Worm (Caenorhabditis elegans) whole organism, L1 larva: ENCODE measurements around the gene mlh-1.
A peak's percentile ranks its signal among the peaks of the same experiment; 100 is the strongest.

ENCODE experiments used
- C16A3.4 ChIP-seq: fragments of 150-350 bp; optimal IDR thresholded peaks from 2 replicates; lab custom pipeline; 2014; ENCODE audit warnings: missing biosample characterization, missing genetic modification characterization
- C34B4.2 ChIP-seq: sonication (generic microtip); optimal IDR thresholded peaks from 2 replicates; lab custom pipeline; 2017; ENCODE audit warnings: mild to moderate bottlenecking, missing genetic modification characterization, missing compliant biosample characterization
- Y116A8C.19 ChIP-seq: sonication (generic microtip); optimal IDR thresholded peaks from 2 replicates; lab custom pipeline; 2016; ENCODE audit warnings: missing compliant biosample characterization, missing genetic modification characterization, borderline replicate concordance
- aha-1 ChIP-seq: fragments of 150-350 bp; optimal IDR thresholded peaks from 2 replicates; lab custom pipeline; 2014; ENCODE audit warnings: missing biosample characterization, missing genetic modification characterization
- aly-2 ChIP-seq: fragments of 150-350 bp; optimal IDR thresholded peaks from 2 replicates; lab custom pipeline; 2014; ENCODE audit warnings: missing biosample characterization, missing genetic modification characterization
- blmp-1 ChIP-seq: fragments of 150-350 bp; optimal IDR thresholded peaks from 2 replicates; lab custom pipeline; 2014; ENCODE audit warnings: missing biosample characterization, missing genetic modification characterization
- ceh-88 ChIP-seq: fragments of 200-800 bp; sonication (Bioruptor generic); IDR thresholded peaks from 2 replicates; pipeline ENCODE4 v1.3.6; 2022; ENCODE audit warnings: missing genetic modification characterization, missing compliant biosample characterization
- ceh-90 ChIP-seq: sonication (generic microtip); optimal IDR thresholded peaks from 2 replicates; lab custom pipeline; 2016; ENCODE audit warnings: missing genetic modification characterization, missing compliant biosample characterization
- dpl-1 ChIP-seq, 3 experiments: fragments of 150-350 bp in 2 of 3; sonication (generic microtip) in 1 of 3; optimal IDR thresholded peaks; 2 replicates each; lab custom pipeline; 2014 to 2017; ENCODE audit warnings: missing biosample characterization in 3 of 3, missing genetic modification characterization in 3 of 3, missing genetic modification reagents in 3 of 3
- dsc-1 ChIP-seq: sonication (generic microtip); optimal IDR thresholded peaks from 2 replicates; lab custom pipeline; 2016; ENCODE audit warnings: mild to moderate bottlenecking, missing genetic modification characterization, missing compliant biosample characterization
- efl-1 ChIP-seq, 4 experiments: fragments of 150-350 bp; optimal IDR thresholded peaks in 3 of 4; peaks in 1 of 4; 1 replicate in 1 of 4; 2 replicates in 3 of 4; lab custom pipeline; 2014; ENCODE audit warnings: missing biosample characterization in 2 of 4, missing genetic modification characterization in 2 of 4, missing genetic modification reagents in 2 of 4
- egl-13 ChIP-seq: sonication (generic microtip); optimal IDR thresholded peaks from 2 replicates; lab custom pipeline; 2016; ENCODE audit warnings: missing genotype, missing genetic modification reagents, missing genetic modification characterization, missing compliant biosample characterization
- egl-27 ChIP-seq, 2 experiments: fragments of 150-350 bp in 1 of 2; sonication (generic microtip); optimal IDR thresholded peaks; 3 replicates each; lab custom pipeline; 2017 to 2018; ENCODE audit warnings: missing biosample characterization in 2 of 2, missing genetic modification characterization in 2 of 2, missing genetic modification reagents in 2 of 2
- fkh-10 ChIP-seq: sonication (generic microtip); optimal IDR thresholded peaks from 2 replicates; lab custom pipeline; 2017; ENCODE audit warnings: missing biosample characterization, missing genetic modification reagents, missing genetic modification characterization
- fos-1 ChIP-seq: fragments of 150-350 bp; optimal IDR thresholded peaks from 2 replicates; lab custom pipeline; 2014; ENCODE audit warnings: missing biosample characterization, missing genetic modification characterization
- hlh-17 ChIP-seq: fragments of 200-800 bp; sonication (Bioruptor generic); optimal IDR thresholded peaks from 2 replicates; lab custom pipeline; 2018; ENCODE audit warnings: missing genetic modification characterization, mild to moderate bottlenecking, missing compliant biosample characterization, moderate library complexity, borderline replicate concordance
- hlh-4 ChIP-seq: sonication (generic microtip); optimal IDR thresholded peaks from 2 replicates; lab custom pipeline; 2016; ENCODE audit warnings: mild to moderate bottlenecking, missing genetic modification characterization, missing compliant biosample characterization
- irx-1 ChIP-seq: sonication (generic microtip); optimal IDR thresholded peaks from 2 replicates; lab custom pipeline; 2016; ENCODE audit warnings: missing genetic modification characterization, missing compliant biosample characterization
- jun-1 ChIP-seq: fragments of 150-350 bp; optimal IDR thresholded peaks from 2 replicates; lab custom pipeline; 2014; ENCODE audit warnings: missing biosample characterization, missing genetic modification reagents, missing genetic modification characterization
- lin-15B ChIP-seq: fragments of 150-350 bp; sonication (generic microtip); optimal IDR thresholded peaks from 3 replicates; lab custom pipeline; 2014; ENCODE audit warnings: missing biosample characterization, missing genetic modification characterization
- lin-35 ChIP-seq, 2 experiments: fragments of 150-350 bp; optimal IDR thresholded peaks; 2 replicates each; lab custom pipeline; 2014; ENCODE audit warnings: missing biosample characterization in 2 of 2, missing genetic modification characterization in 2 of 2, missing genetic modification reagents in 2 of 2
- lir-3 ChIP-seq: sonication (generic microtip); optimal IDR thresholded peaks from 2 replicates; lab custom pipeline; 2016; ENCODE audit warnings: mild to moderate bottlenecking, missing genetic modification characterization, moderate library complexity, missing compliant biosample characterization; ENCODE audit not compliant: poor library complexity
- lsy-2 ChIP-seq, 2 experiments: fragments of 150-350 bp; optimal IDR thresholded peaks; 2 replicates each; lab custom pipeline; 2014; ENCODE audit warnings: missing biosample characterization in 2 of 2, missing genetic modification characterization in 2 of 2
- mab-9 ChIP-seq: fragments of 200-800 bp; sonication (Bioruptor generic); IDR thresholded peaks from 2 replicates; pipeline ENCODE4 v1.3.6; 2022; ENCODE audit warnings: missing genetic modification reagents, missing genetic modification characterization, missing compliant biosample characterization
- mdl-1 ChIP-seq, 2 experiments: fragments of 150-350 bp; optimal IDR thresholded peaks; 2 replicates each; lab custom pipeline; 2014 to 2017; ENCODE audit warnings: missing biosample characterization in 2 of 2, missing genetic modification characterization in 2 of 2, inconsistent platforms in 1 of 2
- nhr-11 ChIP-seq: fragments of 150-350 bp; optimal IDR thresholded peaks from 2 replicates; lab custom pipeline; 2014; ENCODE audit warnings: missing biosample characterization, missing genetic modification characterization
- nhr-237 ChIP-seq: fragments of 150-350 bp; optimal IDR thresholded peaks from 2 replicates; lab custom pipeline; 2014; ENCODE audit warnings: missing biosample characterization, missing genetic modification characterization
- nhr-28 ChIP-seq: fragments of 150-350 bp; optimal IDR thresholded peaks from 2 replicates; lab custom pipeline; 2014; ENCODE audit warnings: missing biosample characterization, missing genetic modification characterization
- nhr-47 ChIP-seq: sonication (generic microtip); optimal IDR thresholded peaks from 2 replicates; lab custom pipeline; 2016; ENCODE audit warnings: mild to moderate bottlenecking, missing genetic modification characterization, moderate library complexity, missing compliant biosample characterization
- nhr-71 ChIP-seq: sonication (generic microtip); optimal IDR thresholded peaks from 2 replicates; lab custom pipeline; 2016; ENCODE audit warnings: mild to moderate bottlenecking, missing genetic modification characterization, moderate library complexity, missing compliant biosample characterization
- nhr-77 ChIP-seq: fragments of 150-350 bp; optimal IDR thresholded peaks from 2 replicates; lab custom pipeline; 2014; ENCODE audit warnings: missing biosample characterization, missing genetic modification characterization
- pag-3 ChIP-seq: sonication (generic microtip); optimal IDR thresholded peaks from 2 replicates; lab custom pipeline; 2017; ENCODE audit warnings: missing genetic modification characterization, mild to moderate bottlenecking, missing compliant biosample characterization, antibody characterized with exemption, borderline replicate concordance; ENCODE audit not compliant: insufficient read depth
- pax-3 ChIP-seq: fragments of 200-800 bp; sonication (Bioruptor generic); optimal IDR thresholded peaks from 2 replicates; lab custom pipeline; 2018; ENCODE audit warnings: mild to moderate bottlenecking, missing genetic modification characterization, moderate library complexity, missing compliant biosample characterization
- rnt-1 ChIP-seq: sonication (generic microtip); optimal IDR thresholded peaks from 2 replicates; lab custom pipeline; 2016; ENCODE audit warnings: mild to moderate bottlenecking, missing genetic modification characterization, moderate library complexity, missing compliant biosample characterization
- skn-1 ChIP-seq: fragments of 150-350 bp; optimal IDR thresholded peaks from 2 replicates; lab custom pipeline; 2014; ENCODE audit warnings: missing biosample characterization, missing genetic modification characterization
- snpc-4 ChIP-seq: fragments of 150-350 bp; optimal IDR thresholded peaks from 2 replicates; lab custom pipeline; 2014; ENCODE audit warnings: missing biosample characterization, missing genetic modification characterization
- snu-23 ChIP-seq: sonication (generic microtip); optimal IDR thresholded peaks from 2 replicates; lab custom pipeline; 2016; ENCODE audit warnings: missing genetic modification characterization, missing compliant biosample characterization
- sox-4 ChIP-seq: sonication (generic microtip); optimal IDR thresholded peaks from 2 replicates; lab custom pipeline; 2016; ENCODE audit warnings: missing genetic modification characterization, missing compliant biosample characterization
- sptf-1 ChIP-seq: fragments of 150-350 bp; optimal IDR thresholded peaks from 2 replicates; lab custom pipeline; 2014; ENCODE audit warnings: missing biosample characterization, missing genetic modification characterization
- swsn-7 ChIP-seq: sonication (generic microtip); optimal IDR thresholded peaks from 2 replicates; lab custom pipeline; 2016; ENCODE audit warnings: missing genetic modification characterization, missing compliant biosample characterization
- unc-86 ChIP-seq: sonication (generic microtip); optimal IDR thresholded peaks from 2 replicates; lab custom pipeline; 2016; ENCODE audit warnings: missing genetic modification characterization, missing compliant biosample characterization
- zag-1 ChIP-seq: fragments of 150-350 bp; optimal IDR thresholded peaks from 2 replicates; lab custom pipeline; 2014; ENCODE audit warnings: missing biosample characterization, missing genetic modification characterization
- ztf-4 ChIP-seq: fragments of 150-350 bp; optimal IDR thresholded peaks from 2 replicates; lab custom pipeline; 2014; ENCODE audit warnings: missing biosample characterization, missing genetic modification characterization

mlh-1 gene

DNA sequence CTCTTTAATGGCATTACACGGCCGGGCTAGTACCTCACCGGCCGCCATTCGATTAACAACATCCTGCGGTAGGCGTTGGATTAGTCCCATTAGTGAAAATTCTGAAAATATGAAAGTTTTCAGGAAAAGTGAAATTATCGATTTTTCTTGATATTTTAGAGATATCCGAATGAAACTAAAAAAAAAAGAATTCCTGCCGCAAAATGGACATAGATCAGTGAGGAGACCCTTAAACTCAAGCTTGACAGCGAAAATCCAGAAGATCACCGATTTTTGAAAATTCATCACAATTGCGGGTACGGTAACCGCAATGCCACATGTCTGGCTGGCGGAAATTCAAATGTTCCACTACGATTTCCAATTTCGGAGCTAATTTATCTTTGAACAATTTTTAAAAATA, at the start of gene mlh-1:
Gene mlh-1, minus strand, starts transcription at position 101 of the 400 bp plus-strand sequence.
- no peak for TF ChIP-seq skn-1 (tag; lab: Kevin White, UChicago)
- no peak for TF ChIP-seq efl-1 (optimal IDR thresholded peaks at IDR 0.05; lab: Kevin White, UChicago)
- TF ChIP-seq efl-1 (GFP tag; optimal IDR thresholded peaks at IDR 0.05 in 1 of 2; lab: Kevin White, UChicago) = peak in 1 of 2 experiments; percentile 33
- TF ChIP-seq blmp-1 (tag; lab: Kevin White, UChicago) = no peak

DNA sequence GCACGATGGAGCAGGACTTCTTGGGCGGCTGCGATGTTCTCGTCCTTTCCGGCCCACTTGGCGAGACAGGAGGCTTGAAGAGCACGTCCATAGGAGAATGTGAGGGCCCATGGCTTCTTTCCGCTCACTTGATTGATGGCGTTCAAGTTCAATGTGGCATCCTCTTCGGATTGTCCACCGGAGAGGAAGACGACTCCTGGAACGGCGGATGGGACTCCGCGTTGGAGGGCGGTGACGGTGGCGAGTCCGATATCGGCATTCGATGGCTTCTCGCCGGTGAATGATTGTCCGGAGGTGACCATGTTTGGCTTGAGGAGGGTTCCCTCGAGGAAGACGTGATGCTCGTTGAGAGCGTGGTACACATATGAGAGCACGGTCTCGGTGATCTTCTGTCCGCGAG, 49.2 kb upstream of the mlh-1 start:
- TF ChIP-seq lir-3 (tag; lab: Kevin White, UChicago) (no peak), sox-4 (tag; lab: Kevin White, UChicago) (no peak), efl-1 (optimal IDR thresholded peaks at IDR 0.05; lab: Kevin White, UChicago) (no peak), efl-1 (GFP tag; optimal IDR thresholded peaks at IDR 0.05 in 1 of 2; lab: Kevin White, UChicago) (no peak), sptf-1 (tag; lab: Kevin White, UChicago) (no peak), pag-3 (tag; lab: Kevin White, UChicago) (no peak), dsc-1 (no peak), C34B4.2 (tag; lab: Kevin White, UChicago) (no peak), hlh-17 (GFP tag; lab: Kevin White, UChicago) (no peak)

DNA sequence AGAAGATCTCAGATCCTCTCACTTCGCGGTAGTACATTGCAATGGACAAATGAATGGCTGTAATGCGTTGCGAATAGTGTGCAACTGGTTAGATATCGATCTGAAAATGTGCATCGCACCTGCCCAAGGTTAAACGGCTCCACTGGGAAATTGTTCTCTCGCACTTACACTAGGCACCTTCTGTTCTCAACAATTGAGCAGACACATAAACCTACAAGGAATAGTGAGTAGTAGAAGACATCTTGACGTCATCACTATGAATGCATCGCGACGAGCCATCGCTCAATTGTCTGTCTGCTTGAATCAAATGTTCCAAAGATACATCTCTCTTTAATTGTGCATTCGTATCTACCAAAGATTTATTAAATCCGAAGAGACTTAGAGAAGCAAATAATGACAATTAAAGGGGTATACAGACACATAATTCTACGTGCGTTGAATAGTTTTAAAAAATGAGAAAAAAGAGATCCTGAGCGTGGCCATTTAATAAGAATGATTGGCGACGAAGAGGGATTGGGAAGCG, 48.7 kb upstream of the mlh-1 start, which contains the start of gene T05D4.2:
Gene T05D4.2, minus strand, starts transcription at position 83 of the 523 bp plus-strand sequence.
- TF ChIP-seq unc-86 (tag; lab: Kevin White, UChicago) (no peak), zag-1 (tag; lab: Kevin White, UChicago) (no peak), egl-27 (tag; optimal IDR thresholded peaks at IDR 0.05; lab: Kevin White, UChicago) (no peak), ceh-88 (no peak), sox-4 (tag; lab: Kevin White, UChicago) (no peak), pax-3 (no peak), snpc-4 (tag; lab: Kevin White, UChicago) (no peak), aha-1 (no peak), snu-23 (GFP tag; lab: Kevin White, UChicago) (peak; percentile 2), pag-3 (tag; lab: Kevin White, UChicago) (no peak), nhr-71 (tag; lab: Kevin White, UChicago) (peak; percentile 17), nhr-47 (tag; lab: Kevin White, UChicago) (no peak), irx-1 (tag; lab: Kevin White, UChicago) (no peak), lin-35 (GFP tag; optimal IDR thresholded peaks at IDR 0.05; lab: Kevin White, UChicago) (no peak), C16A3.4 (no peak), mab-9 (no peak), fos-1 (no peak), ceh-90 (tag; lab: Kevin White, UChicago) (no peak), efl-1 (optimal IDR thresholded peaks at IDR 0.05; lab: Kevin White, UChicago) (peak in 1 of 2 experiments; percentile 20), efl-1 (GFP tag; optimal IDR thresholded peaks at IDR 0.05 in 1 of 2; lab: Kevin White, UChicago) (no peak), ztf-4 (peak; percentile 65), egl-13 (no peak), Y116A8C.19 (tag; lab: Kevin White, UChicago) (no peak), swsn-7 (tag; lab: Kevin White, UChicago) (peak; percentile 19), dsc-1 (no peak), aly-2 (peak; percentile 11), nhr-11 (tag; lab: Kevin White, UChicago) (no peak), nhr-77 (tag; lab: Kevin White, UChicago) (no peak), dpl-1 (GFP tag; optimal IDR thresholded peaks at IDR 0.05; lab: Kevin White, UChicago) (no peak), rnt-1 (no peak), nhr-28 (tag; lab: Kevin White, UChicago) (no peak)
- TF ChIP-seq, all 84 proteins: peak for 6

DNA sequence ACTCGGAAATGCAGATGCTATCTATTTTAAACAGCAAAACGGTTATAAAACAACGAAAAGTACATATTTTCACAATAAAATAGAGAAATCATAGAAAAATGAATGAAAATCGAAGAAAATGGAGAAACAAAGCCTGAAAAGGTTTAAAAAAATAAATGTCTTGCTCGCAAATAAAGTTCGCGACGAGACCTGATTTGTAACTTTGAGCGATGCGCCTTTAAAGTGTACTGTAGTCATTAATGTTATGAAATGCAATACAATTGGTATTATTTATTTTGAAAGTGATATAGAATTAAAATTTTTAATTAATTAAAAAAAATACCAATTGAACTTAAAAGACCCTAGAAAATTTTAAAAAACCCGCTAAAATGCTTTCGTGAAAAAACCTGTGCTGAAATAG, 46.9 kb upstream of the mlh-1 start:
- no peak for TF ChIP-seq nhr-237 (tag; lab: Kevin White, UChicago)
- TF ChIP-seq jun-1 (tag; lab: Kevin White, UChicago) = no peak
- TF ChIP-seq ceh-88 = no peak
- TF ChIP-seq hlh-4 (tag; lab: Kevin White, UChicago) = no peak
- no peak for TF ChIP-seq lin-15B
- no peak for TF ChIP-seq lsy-2 (tag; optimal IDR thresholded peaks at IDR 0.05; lab: Kevin White, UChicago)
- TF ChIP-seq mdl-1 (tag; optimal IDR thresholded peaks at IDR 0.05; lab: Kevin White, UChicago) = no peak
- TF ChIP-seq fkh-10 (GFP tag; lab: Kevin White, UChicago) = no peak
